Fruit fly (Drosophila melanogaster) whole organism, embryonic: ENCODE measurements around the gene Tbca.

ENCODE experiments used
- Blimp-1 ChIP-seq: fragments of 200-800 bp; sonication (Bioruptor generic); optimal IDR thresholded peaks from 3 replicates; lab custom pipeline; 2018; ENCODE audit warnings: missing biosample characterization, missing genetic modification characterization, mild to moderate bottlenecking, moderate library complexity, missing genetic modification reagents
- Bteb2 ChIP-seq: fragments of 200-800 bp; sonication (Bioruptor generic); optimal IDR thresholded peaks from 2 replicates; lab custom pipeline; 2016; ENCODE audit warnings: missing biosample characterization, missing genetic modification characterization
- CG10979 ChIP-seq: fragments of 200-800 bp; sonication (Bioruptor generic); optimal IDR thresholded peaks from 2 replicates; lab custom pipeline; 2018; ENCODE audit warnings: missing biosample characterization, mild to moderate bottlenecking, missing genetic modification characterization, moderate library complexity
- CG11085 ChIP-seq: fragments of 200-800 bp; sonication (Bioruptor generic); IDR thresholded peaks from 2 replicates; pipeline ENCODE4 v1.3.6; 2022; ENCODE audit warnings: missing biosample characterization, missing genetic modification characterization
- CG11093 ChIP-seq: fragments of 200-800 bp; sonication (Bioruptor generic); IDR thresholded peaks from 3 replicates; pipeline ENCODE4 v1.3.6; 2022; ENCODE audit warnings: missing biosample characterization, missing genetic modification characterization
- CG11504 ChIP-seq: fragments of 200-800 bp; sonication (Bioruptor generic); optimal IDR thresholded peaks from 3 replicates; lab custom pipeline; 2019; ENCODE audit warnings: missing biosample characterization, mild to moderate bottlenecking, missing genetic modification characterization, moderate library complexity
- CG14860 ChIP-seq: fragments of 200-800 bp; sonication (Bioruptor generic); IDR thresholded peaks from 3 replicates; pipeline ENCODE4 v1.3.6; 2022; ENCODE audit warnings: missing biosample characterization, missing genetic modification characterization; ENCODE audit not compliant: partially characterized antibody
- CG15479 ChIP-seq: fragments of 200-800 bp; sonication (Bioruptor generic); optimal IDR thresholded peaks from 3 replicates; lab custom pipeline; 2019; ENCODE audit warnings: missing biosample characterization, mild to moderate bottlenecking, missing genetic modification characterization, moderate library complexity
- CG1603 ChIP-seq: fragments of 200-800 bp; sonication (Bioruptor generic); optimal IDR thresholded peaks from 2 replicates; lab custom pipeline; 2019; ENCODE audit warnings: missing biosample characterization, mild to moderate bottlenecking, missing genetic modification characterization, moderate library complexity
- CG17359 ChIP-seq: fragments of 200-800 bp; sonication (Bioruptor generic); optimal IDR thresholded peaks from 3 replicates; lab custom pipeline; 2018; ENCODE audit warnings: missing biosample characterization, mild to moderate bottlenecking, missing genetic modification characterization, moderate library complexity
- CG17912 ChIP-seq: fragments of 200-800 bp; sonication (Bioruptor generic); optimal IDR thresholded peaks from 2 replicates; lab custom pipeline; 2018; ENCODE audit warnings: missing biosample characterization, mild to moderate bottlenecking, missing genetic modification characterization
- CG31365 ChIP-seq: fragments of 200-800 bp; sonication (Bioruptor generic); optimal IDR thresholded peaks from 2 replicates; lab custom pipeline; 2018; ENCODE audit warnings: missing biosample characterization, mild to moderate bottlenecking, missing genetic modification characterization
- CG3995 ChIP-seq: fragments of 200-800 bp; sonication (Bioruptor generic); optimal IDR thresholded peaks from 3 replicates; lab custom pipeline; 2016; ENCODE audit warnings: missing biosample characterization, missing genetic modification characterization
- CG42726 ChIP-seq: fragments of 200-800 bp; sonication (Bioruptor generic); IDR thresholded peaks from 2 replicates; pipeline ENCODE4 v1.3.6; 2022; ENCODE audit warnings: missing biosample characterization, missing genetic modification characterization; ENCODE audit not compliant: partially characterized antibody
- CG5245 ChIP-seq: fragments of 200-800 bp; sonication (Bioruptor generic); optimal IDR thresholded peaks from 3 replicates; lab custom pipeline; 2016; ENCODE audit warnings: missing biosample characterization, missing genetic modification characterization
- CG6654 ChIP-seq: fragments of 200-800 bp; sonication (Bioruptor generic); optimal IDR thresholded peaks from 2 replicates; lab custom pipeline; 2017; ENCODE audit warnings: missing biosample characterization, mild to moderate bottlenecking, missing genetic modification characterization
- CG7372 ChIP-seq: fragments of 200-800 bp; sonication (Bioruptor generic); IDR thresholded peaks from 2 replicates; pipeline ENCODE4 v1.3.6; 2022; ENCODE audit warnings: missing biosample characterization, missing genetic modification characterization
- CG9797 ChIP-seq: fragments of 200-800 bp; sonication (Bioruptor generic); optimal IDR thresholded peaks from 3 replicates; lab custom pipeline; 2018; ENCODE audit warnings: missing biosample characterization, mild to moderate bottlenecking, missing genetic modification characterization
- Drgx ChIP-seq: fragments of 200-800 bp; sonication (Bioruptor generic); IDR thresholded peaks from 2 replicates; pipeline ENCODE4 v1.3.6; 2022; ENCODE audit warnings: missing biosample characterization, missing genetic modification characterization
- Ets65A ChIP-seq: fragments of 200-800 bp; sonication (Bioruptor generic); peaks from one replicate; lab custom pipeline; 2016; ENCODE audit warnings: missing biosample characterization, missing genetic modification characterization
- MTF-1 ChIP-seq: fragments of 200-800 bp; sonication (Bioruptor generic); optimal IDR thresholded peaks from 2 replicates; lab custom pipeline; 2018; ENCODE audit warnings: missing biosample characterization, mild to moderate bottlenecking, missing genetic modification characterization, borderline replicate concordance
- NC2β ChIP-seq: fragments of 200-800 bp; sonication (Bioruptor generic); optimal IDR thresholded peaks from 2 replicates; lab custom pipeline; 2016; ENCODE audit warnings: missing biosample characterization, missing genetic modification characterization
- Nf-YC ChIP-seq: fragments of 200-800 bp; optimal IDR thresholded peaks from 3 replicates; lab custom pipeline; 2019; ENCODE audit warnings: missing biosample characterization, mild to moderate bottlenecking, missing genetic modification characterization, moderate library complexity
- Opbp ChIP-seq: fragments of 200-800 bp; sonication (Bioruptor generic); IDR thresholded peaks from 3 replicates; pipeline ENCODE4 v1.3.6; 2022; ENCODE audit warnings: missing biosample characterization, missing genetic modification characterization; ENCODE audit not compliant: partially characterized antibody
- Pdp1 ChIP-seq, 2 experiments: fragments of 200-800 bp; sonication (Bioruptor generic); optimal IDR thresholded peaks; 3 replicates each; lab custom pipeline; 2016; ENCODE audit warnings: missing biosample characterization in 2 of 2, missing genetic modification characterization in 2 of 2, mild to moderate bottlenecking in 1 of 2, moderate library complexity in 1 of 2
- Rfx ChIP-seq: fragments of 200-800 bp; sonication (Bioruptor generic); IDR thresholded peaks from 2 replicates; pipeline ENCODE4 v1.3.6; 2022; ENCODE audit warnings: missing biosample characterization, missing genetic modification characterization
- Sox102F ChIP-seq: fragments of 200-800 bp; sonication (Bioruptor generic); optimal IDR thresholded peaks from 2 replicates; lab custom pipeline; 2018; ENCODE audit warnings: missing biosample characterization, mild to moderate bottlenecking, missing genetic modification characterization, moderate library complexity
- Sry-δ ChIP-seq: fragments of 200-800 bp; sonication (Bioruptor generic); optimal IDR thresholded peaks from 2 replicates; lab custom pipeline; 2016; ENCODE audit warnings: missing biosample characterization, missing genetic modification characterization
- Ssrp ChIP-seq: fragments of 200-800 bp; sonication (Bioruptor generic); optimal IDR thresholded peaks from 2 replicates; lab custom pipeline; 2018; ENCODE audit warnings: missing biosample characterization, mild to moderate bottlenecking, missing genetic modification characterization, moderate library complexity
- bbx ChIP-seq: fragments of 200-800 bp; sonication (Bioruptor generic); IDR thresholded peaks from 2 replicates; pipeline ENCODE4 v1.3.6; 2022; ENCODE audit warnings: missing biosample characterization, missing genetic modification characterization; ENCODE audit not compliant: partially characterized antibody
- cas ChIP-seq: fragments of 200-800 bp; sonication (Bioruptor generic); IDR thresholded peaks from 2 replicates; pipeline ENCODE4 v1.3.6; 2022; ENCODE audit warnings: missing biosample characterization, missing genetic modification characterization
- caup ChIP-seq: fragments of 200-800 bp; sonication (Bioruptor generic); optimal IDR thresholded peaks from 3 replicates; lab custom pipeline; 2017; ENCODE audit warnings: missing biosample characterization, mild to moderate bottlenecking, missing genetic modification characterization, moderate library complexity; ENCODE audit not compliant: severe bottlenecking
- chif ChIP-seq, 2 experiments: fragments of 200-800 bp; sonication (Bioruptor generic); optimal IDR thresholded peaks; 3 replicates each; lab custom pipeline; 2016; ENCODE audit warnings: missing biosample characterization in 2 of 2, missing genetic modification characterization in 2 of 2
- danr ChIP-seq: fragments of 200-800 bp; sonication (Bioruptor generic); IDR thresholded peaks from 2 replicates; pipeline ENCODE4 v1.3.6; 2022; ENCODE audit warnings: missing biosample characterization, missing genetic modification characterization
- dmrt99B ChIP-seq: fragments of 200-800 bp; sonication (Bioruptor generic); optimal IDR thresholded peaks from 2 replicates; lab custom pipeline; 2018; ENCODE audit warnings: missing biosample characterization, mild to moderate bottlenecking, missing genetic modification characterization, moderate library complexity
- dpn ChIP-seq, 2 experiments: fragments of 200-800 bp; sonication (Bioruptor generic); optimal IDR thresholded peaks; 3 replicates each; lab custom pipeline; 2016; ENCODE audit warnings: missing biosample characterization in 2 of 2, missing genetic modification characterization in 2 of 2
- dysf ChIP-seq: fragments of 200-800 bp; sonication (Bioruptor generic); IDR thresholded peaks from 3 replicates; pipeline ENCODE4 v1.3.6; 2022; ENCODE audit warnings: missing biosample characterization, missing genetic modification characterization
- ems ChIP-seq: fragments of 200-800 bp; sonication (Bioruptor generic); optimal IDR thresholded peaks from 3 replicates; lab custom pipeline; 2016; ENCODE audit warnings: missing biosample characterization, missing genetic modification characterization
- en ChIP-seq: fragments of 200-800 bp; sonication (Bioruptor generic); optimal IDR thresholded peaks from 2 replicates; lab custom pipeline; 2016; ENCODE audit warnings: missing biosample characterization, missing genetic modification characterization
- exex ChIP-seq: fragments of 200-800 bp; sonication (Bioruptor generic); optimal IDR thresholded peaks from 4 replicates; lab custom pipeline; 2018; ENCODE audit warnings: missing biosample characterization, mild to moderate bottlenecking, missing genetic modification characterization, moderate library complexity
- her ChIP-seq: fragments of 200-800 bp; sonication (Bioruptor generic); optimal IDR thresholded peaks from 2 replicates; lab custom pipeline; 2016; ENCODE audit warnings: missing biosample characterization, missing genetic modification characterization
- nom ChIP-seq: fragments of 200-800 bp; sonication (Bioruptor generic); optimal IDR thresholded peaks from 2 replicates; lab custom pipeline; 2017; ENCODE audit warnings: missing biosample characterization, missing genetic modification characterization, mild to moderate bottlenecking, moderate library complexity, missing genetic modification reagents
- phol ChIP-seq: fragments of 200-800 bp; sonication (Bioruptor generic); optimal IDR thresholded peaks from 3 replicates; lab custom pipeline; 2018; ENCODE audit warnings: missing biosample characterization, mild to moderate bottlenecking, missing genetic modification characterization, moderate library complexity
- slp2 ChIP-seq: fragments of 200-800 bp; sonication (Bioruptor generic); optimal IDR thresholded peaks from 2 replicates; lab custom pipeline; 2016; ENCODE audit warnings: missing biosample characterization, missing genetic modification characterization
- sug ChIP-seq: fragments of 200-800 bp; optimal IDR thresholded peaks from 2 replicates; lab custom pipeline; 2019; ENCODE audit warnings: missing biosample characterization, mild to moderate bottlenecking, missing genetic modification characterization, moderate library complexity
- vnd ChIP-seq: fragments of 200-800 bp; sonication (Bioruptor generic); IDR thresholded peaks from 3 replicates; pipeline ENCODE4 v1.3.6; 2022; ENCODE audit warnings: missing biosample characterization, missing genetic modification characterization; ENCODE audit not compliant: partially characterized antibody
- wor ChIP-seq: fragments of 200-800 bp; sonication (Bioruptor generic); IDR thresholded peaks from 2 replicates; pipeline ENCODE4 v1.3.6; 2022; ENCODE audit warnings: missing biosample characterization, missing genetic modification characterization

The Tbca gene

DNA sequence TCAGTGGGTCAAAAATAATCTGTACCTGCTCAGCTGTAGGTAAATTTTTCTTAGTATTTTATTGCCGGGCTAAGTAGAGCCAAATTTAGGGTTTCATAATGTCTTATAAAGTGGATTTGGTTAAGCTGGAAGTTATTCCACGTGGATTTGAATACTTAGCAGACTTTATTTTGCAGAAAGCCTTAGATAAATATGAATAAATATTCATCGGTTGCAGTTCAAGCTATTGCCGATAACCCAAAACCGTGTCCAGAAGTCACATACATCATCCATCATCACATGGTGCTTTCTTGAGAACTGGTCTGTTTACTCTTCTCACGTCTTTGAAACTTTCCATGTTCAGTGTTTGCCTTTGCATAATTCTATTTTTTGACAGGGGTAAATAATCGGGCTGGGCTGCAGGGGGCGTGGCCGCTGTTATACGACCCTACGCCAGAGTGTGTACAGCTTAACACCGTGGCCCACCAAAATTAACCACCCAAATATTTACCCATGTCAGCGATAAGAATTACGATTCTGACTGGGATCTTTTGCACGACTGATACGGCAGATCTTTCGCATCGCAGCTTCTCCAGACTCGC lies 15.4 kb downstream of the Tbca start, which contains the start of gene CG2187 (continued):
- TF ChIP-seq chif (GFP tag; optimal IDR thresholded peaks at IDR 0.05; lab: Kevin White, UChicago) (no peak), dysf (GFP tag; lab: Robert Waterston, UW) (no peak), NC2β (GFP tag; lab: Kevin White, UChicago) (no peak), CG17912 (GFP tag; lab: Kevin White, UChicago) (no peak), sug (peak; percentile 32), caup (GFP tag; lab: Kevin White, UChicago) (peak; percentile 16), CG42726 (no peak), CG14860 (GFP tag; lab: Robert Waterston, UW) (no peak)

DNA sequence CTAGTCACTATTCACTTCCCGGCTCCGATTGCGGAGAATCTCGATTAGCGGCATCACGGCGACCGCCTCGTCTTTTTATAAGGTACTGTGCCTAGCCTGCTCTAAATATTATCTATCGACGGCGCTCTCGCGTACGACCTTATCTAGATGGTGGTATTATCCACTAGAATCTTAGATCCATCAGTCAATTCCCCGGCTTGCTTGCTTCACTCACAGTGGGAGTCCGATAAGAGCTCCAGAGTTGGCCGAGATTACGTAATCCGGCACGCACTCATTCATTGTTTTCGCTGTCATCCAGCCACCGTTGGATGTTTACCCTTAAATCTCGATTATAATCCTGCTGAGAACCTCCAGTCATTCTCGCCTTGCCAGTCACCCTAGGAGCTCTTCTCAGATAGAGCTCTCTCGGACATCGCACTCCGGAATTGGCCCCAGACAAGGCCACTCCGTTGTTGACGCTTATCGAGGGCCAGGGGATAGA lies 18.3 kb downstream of the Tbca start, which contains the start of gene Smvt:
TSS of gene Smvt (minus strand) at position 51 of the 481 bp plus-strand sequence.
- TF ChIP-seq dmrt99B (no peak), wor (no peak), CG6654 (GFP tag; lab: Kevin White, UChicago) (no peak), Opbp (GFP tag; lab: Robert Waterston, UW) (no peak), CG15479 (GFP tag; lab: Kevin White, UChicago) (peak; percentile 10), cas (GFP tag; lab: Robert Waterston, UW) (no peak), CG11085 (GFP tag; lab: Robert Waterston, UW) (no peak), Ssrp (tag; lab: Kevin White, UChicago) (no peak), MTF-1 (GFP tag; lab: Kevin White, UChicago) (no peak), CG9797 (no peak), Pdp1 (GFP tag; optimal IDR thresholded peaks at IDR 0.05; lab: Kevin White, UChicago) (peak in 1 of 2 experiments; percentile 80), Rfx (GFP tag; lab: Robert Waterston, UW) (no peak), CG5245 (GFP tag; lab: Kevin White, UChicago) (no peak), her (GFP tag; lab: Kevin White, UChicago) (no peak), Bteb2 (no peak), dpn (GFP tag; optimal IDR thresholded peaks at IDR 0.05; lab: Kevin White, UChicago) (no peak), CG7372 (no peak), Sry-δ (GFP tag; lab: Kevin White, UChicago) (no peak), CG1603 (tag; lab: Kevin White, UChicago) (no peak), Nf-YC (no peak), ems (GFP tag; lab: Kevin White, UChicago) (no peak), vnd (GFP tag; lab: Robert Waterston, UW) (0 out of 3 replicates have a peak, but pooled peaks have one; percentile 16), slp2 (no peak), CG31365 (tag; lab: Kevin White, UChicago) (no peak)
- TF ChIP-seq, all 482 proteins: peak for 3

DNA sequence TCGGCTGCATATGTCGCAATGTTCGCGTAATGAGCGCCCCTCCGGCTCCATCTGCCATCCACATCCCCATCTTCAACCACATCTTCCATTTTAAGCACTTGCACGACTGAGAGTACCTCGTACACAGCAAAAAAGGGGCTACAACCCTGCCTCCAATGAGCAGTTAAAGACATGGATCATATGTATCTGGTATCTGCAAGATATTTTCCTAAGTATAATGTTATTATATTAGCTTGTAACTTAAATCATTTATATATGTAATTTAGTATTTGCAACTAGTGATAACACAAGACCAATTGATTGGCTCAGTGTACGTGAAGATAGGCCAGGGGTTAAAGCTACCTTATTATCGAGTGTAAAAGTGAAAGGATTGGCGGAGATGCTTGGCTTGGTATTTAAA lies 19.4 kb downstream of the Tbca start:
- TF ChIP-seq CG3995 (GFP tag; lab: Kevin White, UChicago) = no peak
- peak; percentile 30 for TF ChIP-seq CG1603 (tag; lab: Kevin White, UChicago)
- peak; percentile 3 for TF ChIP-seq CG17359 (tag; lab: Kevin White, UChicago)
- TF ChIP-seq Ets65A (GFP tag; lab: Kevin White, UChicago) = peak; percentile 38
- no peak for TF ChIP-seq danr (GFP tag; lab: Robert Waterston, UW)
- peak; percentile 73 for TF ChIP-seq Drgx (GFP tag; lab: Robert Waterston, UW)
- TF ChIP-seq exex (tag; lab: Kevin White, UChicago) = no peak
- peak; percentile 40 for TF ChIP-seq nom (GFP tag; lab: Kevin White, UChicago)
- TF ChIP-seq CG11504 (tag; lab: Kevin White, UChicago) = peak; percentile 25
- peak; percentile 7 for TF ChIP-seq Sox102F (GFP tag; lab: Kevin White, UChicago)
- TF ChIP-seq dysf (GFP tag; lab: Robert Waterston, UW) = 0 out of 3 replicates have a peak, but pooled peaks have one; percentile 30
- TF ChIP-seq bbx = no peak
- peak; percentile 12 for TF ChIP-seq CG10979 (tag; lab: Kevin White, UChicago)
- TF ChIP-seq dmrt99B = peak; percentile 29
- peak; percentile 45 for TF ChIP-seq Blimp-1 (GFP tag; lab: Kevin White, UChicago)
- peak; percentile 5 for TF ChIP-seq phol (tag; lab: Kevin White, UChicago)
- TF ChIP-seq CG11093 (GFP tag; lab: Robert Waterston, UW) = no peak
- TF ChIP-seq en (GFP tag; lab: Kevin White, UChicago) = no peak
- TF ChIP-seq, all 482 proteins: peak for 12
